Fruit fly (Drosophila melanogaster) whole organism, embryonic: Measurements from ENCODE around the gene CG5326.

Experiments
- BEAF-32 ChIP-seq: fragments of 200-800 bp; sonication (Bioruptor generic); optimal IDR thresholded peaks from 3 replicates; lab custom pipeline; 2017; ENCODE audit warnings: missing biosample characterization, missing genetic modification characterization, mild to moderate bottlenecking, moderate library complexity, missing genetic modification reagents
- BtbVII ChIP-seq: fragments of 200-800 bp; sonication (Bioruptor generic); optimal IDR thresholded peaks from 3 replicates; lab custom pipeline; 2017; ENCODE audit warnings: missing biosample characterization, mild to moderate bottlenecking, missing genetic modification characterization
- CG10274 ChIP-seq: fragments of 200-800 bp; sonication (Bioruptor generic); optimal IDR thresholded peaks from 3 replicates; lab custom pipeline; 2017; ENCODE audit warnings: missing biosample characterization, mild to moderate bottlenecking, missing genetic modification characterization
- CG11456 ChIP-seq: fragments of 200-800 bp; sonication (Bioruptor generic); IDR thresholded peaks from 3 replicates; pipeline ENCODE4 v1.3.6; 2022; ENCODE audit warnings: missing biosample characterization, missing genetic modification characterization
- CG13624 ChIP-seq: fragments of 200-800 bp; sonication (Bioruptor generic); optimal IDR thresholded peaks from 2 replicates; lab custom pipeline; 2016; ENCODE audit warnings: missing biosample characterization, missing genetic modification characterization
- CG17361 ChIP-seq: fragments of 200-800 bp; sonication (Bioruptor generic); IDR thresholded peaks from 3 replicates; pipeline ENCODE4 v1.3.6; 2022; ENCODE audit warnings: missing biosample characterization, missing genetic modification characterization
- CG18011 ChIP-seq: fragments of 200-800 bp; sonication (Bioruptor generic); optimal IDR thresholded peaks from 2 replicates; lab custom pipeline; 2017; ENCODE audit warnings: missing biosample characterization, missing genetic modification characterization, mild to moderate bottlenecking, moderate library complexity, missing genotype
- CG18262 ChIP-seq: fragments of 200-800 bp; optimal IDR thresholded peaks from 3 replicates; lab custom pipeline; 2019; ENCODE audit warnings: missing biosample characterization, mild to moderate bottlenecking, missing genetic modification characterization, moderate library complexity
- CG2199 ChIP-seq: fragments of 200-800 bp; sonication (Bioruptor generic); IDR thresholded peaks from 3 replicates; pipeline ENCODE4 v1.3.6; 2022; ENCODE audit warnings: missing biosample characterization, missing genetic modification characterization
- CG30431 ChIP-seq: fragments of 200-800 bp; sonication (Bioruptor generic); optimal IDR thresholded peaks from 2 replicates; lab custom pipeline; 2017; ENCODE audit warnings: missing biosample characterization, missing genetic modification characterization
- CG32532 ChIP-seq: fragments of 200-800 bp; sonication (Bioruptor generic); IDR thresholded peaks from 2 replicates; pipeline ENCODE4 v1.3.6; 2022; ENCODE audit warnings: missing biosample characterization, missing genetic modification characterization
- CG3281 ChIP-seq: fragments of 200-800 bp; sonication (Bioruptor generic); optimal IDR thresholded peaks from 3 replicates; lab custom pipeline; 2017; ENCODE audit warnings: missing biosample characterization, mild to moderate bottlenecking, missing genetic modification characterization
- CG34224 ChIP-seq: fragments of 200-800 bp; sonication (Bioruptor generic); IDR thresholded peaks from 3 replicates; pipeline ENCODE4 v1.3.6; 2022; ENCODE audit warnings: missing biosample characterization, missing genetic modification characterization; ENCODE audit not compliant: partially characterized antibody
- CG34376 ChIP-seq: fragments of 200-800 bp; sonication (Bioruptor generic); optimal IDR thresholded peaks from 2 replicates; lab custom pipeline; 2018; ENCODE audit warnings: missing biosample characterization, mild to moderate bottlenecking, missing genetic modification characterization
- CG34422 ChIP-seq: fragments of 200-800 bp; sonication (Bioruptor generic); IDR thresholded peaks from 3 replicates; pipeline ENCODE4 v1.3.6; 2022; ENCODE audit warnings: missing biosample characterization, missing genetic modification characterization
- CG6654 ChIP-seq: fragments of 200-800 bp; sonication (Bioruptor generic); optimal IDR thresholded peaks from 2 replicates; lab custom pipeline; 2017; ENCODE audit warnings: missing biosample characterization, mild to moderate bottlenecking, missing genetic modification characterization
- CG8281 ChIP-seq: fragments of 200-800 bp; sonication (Bioruptor generic); optimal IDR thresholded peaks from 2 replicates; lab custom pipeline; 2018; ENCODE audit warnings: missing biosample characterization, mild to moderate bottlenecking, missing genetic modification characterization, moderate library complexity
- CG8290 ChIP-seq, 3 experiments: fragments of 200-800 bp; sonication (Bioruptor generic); optimal IDR thresholded peaks; 2 replicates each; lab custom pipeline; 2016 to 2019; ENCODE audit warnings: missing biosample characterization in 3 of 3, missing genetic modification characterization in 3 of 3, mild to moderate bottlenecking in 2 of 3, moderate library complexity in 1 of 3
- CG9876 ChIP-seq: fragments of 200-800 bp; sonication (Bioruptor generic); optimal IDR thresholded peaks from 2 replicates; lab custom pipeline; 2016; ENCODE audit warnings: missing biosample characterization, missing genetic modification characterization
- CHES-1-like ChIP-seq: fragments of 200-800 bp; sonication (Bioruptor generic); optimal IDR thresholded peaks from 2 replicates; lab custom pipeline; 2016; ENCODE audit warnings: missing biosample characterization, missing genetic modification characterization
- Dfd ChIP-seq, 2 experiments: fragments of >200 bp; optimal IDR thresholded peaks; 2 replicates each; lab custom pipeline; 2017; ENCODE audit warnings: missing biosample characterization in 2 of 2, missing genetic modification characterization in 2 of 2
- Elba2 ChIP-seq: fragments of 200-800 bp; sonication (Bioruptor generic); optimal IDR thresholded peaks from 3 replicates; lab custom pipeline; 2016; ENCODE audit warnings: missing biosample characterization, missing genetic modification characterization
- Jarid2 ChIP-seq: fragments of 200-800 bp; sonication (Bioruptor generic); optimal IDR thresholded peaks from 3 replicates; lab custom pipeline; 2017; ENCODE audit warnings: mild to moderate bottlenecking, missing biosample characterization, missing genetic modification reagents, missing genetic modification characterization
- Max ChIP-seq: fragments of 200-800 bp; sonication (Bioruptor generic); optimal IDR thresholded peaks from 2 replicates; lab custom pipeline; 2016; ENCODE audit warnings: missing biosample characterization, mild to moderate bottlenecking, missing genetic modification characterization
- Med ChIP-seq: fragments of 200-800 bp; sonication (Bioruptor generic); peaks from one replicate; lab custom pipeline; 2016; ENCODE audit warnings: missing biosample characterization, missing genetic modification characterization, mild to moderate bottlenecking, inconsistent platforms, moderate library complexity
- NFAT ChIP-seq: fragments of 200-800 bp; sonication (Bioruptor generic); IDR thresholded peaks from 2 replicates; pipeline ENCODE4 v1.3.6; 2022; ENCODE audit warnings: missing biosample characterization, missing genetic modification characterization
- Poxn ChIP-seq: fragments of 200-800 bp; sonication (Bioruptor generic); IDR thresholded peaks from 2 replicates; pipeline ENCODE4 v1.3.6; 2022; ENCODE audit warnings: missing biosample characterization, missing genetic modification characterization
- Sox100B ChIP-seq: fragments of 200-800 bp; sonication (Bioruptor generic); optimal IDR thresholded peaks from 3 replicates; lab custom pipeline; 2018; ENCODE audit warnings: missing biosample characterization, mild to moderate bottlenecking, missing genetic modification characterization
- YL-1 ChIP-seq: fragments of 200-800 bp; sonication (Bioruptor generic); optimal IDR thresholded peaks from 3 replicates; lab custom pipeline; 2017; ENCODE audit warnings: missing biosample characterization, mild to moderate bottlenecking, missing genetic modification characterization
- aop ChIP-seq: fragments of 200-800 bp; sonication (Bioruptor generic); IDR thresholded peaks from 2 replicates; pipeline ENCODE4 v1.3.6; 2022; ENCODE audit warnings: missing biosample characterization, missing genetic modification characterization
- ato ChIP-seq: fragments of 200-800 bp; sonication (Bioruptor generic); IDR thresholded peaks from 2 replicates; pipeline ENCODE4 v1.3.6; 2022; ENCODE audit warnings: missing biosample characterization, missing genetic modification characterization; ENCODE audit not compliant: partially characterized antibody
- bsh ChIP-seq, 2 experiments: fragments of 200-800 bp; sonication (Bioruptor generic); optimal IDR thresholded peaks; 2 replicates each; lab custom pipeline; 2017 to 2018; ENCODE audit warnings: mild to moderate bottlenecking in 2 of 2, missing biosample characterization in 2 of 2, missing genetic modification characterization in 2 of 2, moderate library complexity in 1 of 2
- cad ChIP-seq: fragments of >200 bp; optimal IDR thresholded peaks from 2 replicates; lab custom pipeline; 2017; ENCODE audit warnings: missing biosample characterization, missing genetic modification characterization
- dm ChIP-seq: fragments of 200-800 bp; sonication (Bioruptor generic); optimal IDR thresholded peaks from 3 replicates; lab custom pipeline; 2016; ENCODE audit warnings: missing biosample characterization, missing genetic modification characterization
- ems ChIP-seq: fragments of 200-800 bp; sonication (Bioruptor generic); optimal IDR thresholded peaks from 3 replicates; lab custom pipeline; 2016; ENCODE audit warnings: missing biosample characterization, missing genetic modification characterization
- gcm ChIP-seq: fragments of 200-800 bp; sonication (Bioruptor generic); optimal IDR thresholded peaks from 2 replicates; lab custom pipeline; 2019; ENCODE audit warnings: missing biosample characterization, mild to moderate bottlenecking, missing genetic modification characterization, moderate library complexity
- gem ChIP-seq: fragments of 200-800 bp; sonication (Bioruptor generic); optimal IDR thresholded peaks from 2 replicates; lab custom pipeline; 2019; ENCODE audit warnings: missing biosample characterization, mild to moderate bottlenecking, missing genetic modification characterization, moderate library complexity
- hbn ChIP-seq: fragments of 200-800 bp; sonication (Bioruptor generic); IDR thresholded peaks from 2 replicates; pipeline ENCODE4 v1.3.6; 2022; ENCODE audit warnings: missing biosample characterization, missing genetic modification characterization; ENCODE audit not compliant: partially characterized antibody
- jigr1 ChIP-seq: fragments of 200-800 bp; sonication (Bioruptor generic); IDR thresholded peaks from 3 replicates; pipeline ENCODE4 v1.3.6; 2022; ENCODE audit warnings: missing biosample characterization, missing genetic modification characterization
- pum ChIP-seq: fragments of 200-800 bp; sonication (Bioruptor generic); optimal IDR thresholded peaks from 2 replicates; lab custom pipeline; 2016; ENCODE audit warnings: missing biosample characterization, missing genetic modification characterization
- row ChIP-seq: fragments of 200-800 bp; sonication (Bioruptor generic); IDR thresholded peaks from 3 replicates; pipeline ENCODE4 v1.3.6; 2022; ENCODE audit warnings: missing biosample characterization, missing genetic modification characterization
- sc ChIP-seq, 3 experiments: fragments of >200 bp in 2 of 3; fragments of 200-800 bp in 1 of 3; sonication (Bioruptor generic) in 1 of 3; optimal IDR thresholded peaks; 2 replicates in 2 of 3; 3 replicates in 1 of 3; lab custom pipeline; 2017; ENCODE audit warnings: mild to moderate bottlenecking in 1 of 3, missing biosample characterization in 1 of 3, missing genetic modification characterization in 1 of 3, missing genetic modification reagents in 1 of 3
- schlank ChIP-seq: fragments of 200-800 bp; sonication (Bioruptor generic); optimal IDR thresholded peaks from 2 replicates; lab custom pipeline; 2018; ENCODE audit warnings: missing biosample characterization, mild to moderate bottlenecking, missing genetic modification characterization
- sens-2 ChIP-seq: fragments of 200-800 bp; sonication (Bioruptor generic); IDR thresholded peaks from 2 replicates; pipeline ENCODE4 v1.3.6; 2022; ENCODE audit warnings: missing biosample characterization, missing genetic modification characterization
- tap ChIP-seq: fragments of 200-800 bp; optimal IDR thresholded peaks from 3 replicates; lab custom pipeline; 2019; ENCODE audit warnings: missing biosample characterization, mild to moderate bottlenecking, missing genetic modification characterization, moderate library complexity
- tgo ChIP-seq: fragments of 200-800 bp; sonication (Bioruptor generic); IDR thresholded peaks from 3 replicates; pipeline ENCODE4 v1.3.6; 2022; ENCODE audit warnings: missing biosample characterization, missing genetic modification characterization
- trh ChIP-seq: fragments of 200-800 bp; sonication (Bioruptor generic); optimal IDR thresholded peaks from 2 replicates; lab custom pipeline; 2016; ENCODE audit warnings: missing biosample characterization, missing genetic modification characterization
- ttk ChIP-seq: fragments of 200-800 bp; sonication (Bioruptor generic); IDR thresholded peaks from 2 replicates; pipeline ENCODE4 v2.1.2; 2022; ENCODE audit warnings: missing biosample characterization, missing genetic modification characterization
- tup ChIP-seq: fragments of 200-800 bp; sonication (Bioruptor generic); optimal IDR thresholded peaks from 2 replicates; lab custom pipeline; 2016; ENCODE audit warnings: missing biosample characterization, mild to moderate bottlenecking, missing genetic modification characterization, moderate library complexity
- unc-4 ChIP-seq: fragments of 200-800 bp; sonication (Bioruptor generic); IDR thresholded peaks from 2 replicates; pipeline ENCODE4 v1.3.6; 2022; ENCODE audit warnings: missing biosample characterization, missing genetic modification characterization; ENCODE audit not compliant: partially characterized antibody

CG5326 gene

dm6 chr3R:22584582-22584981 is 44.9 kb upstream of the CG5326 start, which contains the start of the genes CG33107 and CG6937 (continued):
- TF ChIP-seq ttk (GFP tag; lab: Robert Waterston, UW) = no peak
- TF ChIP-seq Jarid2 (GFP tag; lab: Kevin White, UChicago) = no peak
- no peak for TF ChIP-seq CG10274
- TF ChIP-seq schlank (tag; lab: Kevin White, UChicago) = no peak
- TF ChIP-seq CG30431 (GFP tag; lab: Kevin White, UChicago) = no peak
- TF ChIP-seq row (GFP tag; lab: Robert Waterston, UW) = no peak
- no peak for TF ChIP-seq Dfd (GFP tag; optimal IDR thresholded peaks at IDR 0.05; lab: Kevin White, UChicago)
- TF ChIP-seq gcm (GFP tag; lab: Kevin White, UChicago) = no peak
- TF ChIP-seq ems = no peak
- no peak for TF ChIP-seq CG2199 (GFP tag; lab: Robert Waterston, UW)
- TF ChIP-seq CG34376 = peak; percentile 0
- TF ChIP-seq CG18262 (tag; lab: Kevin White, UChicago) = no peak
- TF ChIP-seq CG11456 (GFP tag; lab: Robert Waterston, UW) = no peak
- no peak for TF ChIP-seq sc (optimal IDR thresholded peaks at IDR 0.05; lab: Kevin White, UChicago)
- no peak for TF ChIP-seq sc (GFP tag; optimal IDR thresholded peaks at IDR 0.05; lab: Kevin White, UChicago)
- no peak for TF ChIP-seq CG32532 (GFP tag; lab: Robert Waterston, UW)
- no peak for TF ChIP-seq aop (GFP tag; lab: Robert Waterston, UW)
- no peak for TF ChIP-seq NFAT (GFP tag; lab: Robert Waterston, UW)
- TF ChIP-seq YL-1 = peak; percentile 66
- TF ChIP-seq CG8290 (GFP tag; optimal IDR thresholded peaks at IDR 0.05; lab: Kevin White, UChicago) = no peak
- TF ChIP-seq CG8290 (tag; optimal IDR thresholded peaks at IDR 0.05; lab: Kevin White, UChicago) = no peak
- TF ChIP-seq sens-2 (GFP tag; lab: Robert Waterston, UW) = no peak
- peak; percentile 93 for TF ChIP-seq dm (GFP tag; lab: Kevin White, UChicago)
- no peak for TF ChIP-seq CG3281 (GFP tag; lab: Kevin White, UChicago)
- peak; percentile 36 for TF ChIP-seq unc-4 (GFP tag; lab: Robert Waterston, UW)
- no peak for TF ChIP-seq CHES-1-like (GFP tag; lab: Kevin White, UChicago)
- peak; percentile 87 for TF ChIP-seq Max (GFP tag; lab: Kevin White, UChicago)
- no peak for TF ChIP-seq CG18011
- TF ChIP-seq BEAF-32 = peak; percentile 45
- TF ChIP-seq trh = no peak
- no peak for TF ChIP-seq bsh (GFP tag; optimal IDR thresholded peaks at IDR 0.05; lab: Kevin White, UChicago)
- no peak for TF ChIP-seq Poxn (GFP tag; lab: Robert Waterston, UW)
- TF ChIP-seq CG8281 = no peak
- no peak; the same call in 2 of the 3 replicates for TF ChIP-seq CG34422 (GFP tag; lab: Robert Waterston, UW)
- no peak for TF ChIP-seq Sox100B (GFP tag; lab: Kevin White, UChicago)
- no peak for TF ChIP-seq CG6654 (GFP tag; lab: Kevin White, UChicago)
- no peak for TF ChIP-seq tgo (GFP tag; lab: Robert Waterston, UW)
- no peak for TF ChIP-seq CG9876
- TF ChIP-seq jigr1 (GFP tag; lab: Robert Waterston, UW) = no peak
- no peak for TF ChIP-seq CG13624
- no peak for TF ChIP-seq CG17361 (GFP tag; lab: Robert Waterston, UW)
- no peak for TF ChIP-seq BtbVII (GFP tag; lab: Kevin White, UChicago)
- TF ChIP-seq pum (GFP tag; lab: Kevin White, UChicago) = no peak
- TF ChIP-seq gem (tag; lab: Kevin White, UChicago) = no peak
- TF ChIP-seq CG34224 = peak; percentile 50; the same call in 2 of the 3 replicates
- TF ChIP-seq hbn (GFP tag; lab: Robert Waterston, UW) = no peak
- no peak for TF ChIP-seq cad (GFP tag; lab: Kevin White, UChicago)
- TF ChIP-seq Med = peak; percentile 76
- no peak for TF ChIP-seq ato (GFP tag; lab: Robert Waterston, UW)
- TF ChIP-seq Elba2 (GFP tag; lab: Kevin White, UChicago) = no peak
- no peak for TF ChIP-seq tup (GFP tag; lab: Kevin White, UChicago)
- TF ChIP-seq tap = no peak
